Fruit fly (Drosophila melanogaster): ENCODE results near the gene pnt.
A peak's percentile ranks its signal among the peaks of the same experiment; 100 is the strongest.

Gene pnt

DNA sequence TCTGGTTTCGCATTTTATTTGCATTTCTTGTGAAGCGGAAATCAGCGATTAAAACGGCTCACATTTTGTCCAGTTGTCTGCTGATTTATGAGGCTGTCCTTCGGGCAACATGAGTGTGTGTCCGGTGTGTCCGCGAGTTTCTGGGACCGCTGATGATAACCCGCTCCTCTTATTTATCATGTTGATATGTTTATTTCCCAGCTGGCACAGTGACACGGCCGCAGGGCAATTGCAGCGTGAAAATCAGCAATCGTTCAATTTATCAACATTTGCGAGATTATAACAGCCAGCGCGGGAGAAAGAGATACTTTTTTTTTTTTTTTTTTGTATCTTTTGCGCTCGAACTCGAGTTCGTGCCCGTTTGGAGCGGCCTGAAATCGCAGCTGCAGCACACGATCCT, 14.4 kb upstream of the pnt start:
- no peak for TF ChIP-seq psq (GFP tag; optimal IDR thresholded peaks at IDR 0.05)
- no peak for TF ChIP-seq Hr83 (GFP tag; optimal IDR thresholded peaks at IDR 0.05; ENCODE audit: poor library complexity, severe bottlenecking)
- TF ChIP-seq Hr78 (GFP tag; optimal IDR thresholded peaks at IDR 0.05), result no peak
- TF ChIP-seq ey (GFP tag; optimal IDR thresholded peaks at IDR 0.05), result no peak
- TF ChIP-seq CG32264 (GFP tag; optimal IDR thresholded peaks at IDR 0.05), result no peak
- no peak for TF ChIP-seq woc (GFP tag; optimal IDR thresholded peaks at IDR 0.05)
- TF ChIP-seq Mio (GFP tag; optimal IDR thresholded peaks at IDR 0.05), result no peak

DNA sequence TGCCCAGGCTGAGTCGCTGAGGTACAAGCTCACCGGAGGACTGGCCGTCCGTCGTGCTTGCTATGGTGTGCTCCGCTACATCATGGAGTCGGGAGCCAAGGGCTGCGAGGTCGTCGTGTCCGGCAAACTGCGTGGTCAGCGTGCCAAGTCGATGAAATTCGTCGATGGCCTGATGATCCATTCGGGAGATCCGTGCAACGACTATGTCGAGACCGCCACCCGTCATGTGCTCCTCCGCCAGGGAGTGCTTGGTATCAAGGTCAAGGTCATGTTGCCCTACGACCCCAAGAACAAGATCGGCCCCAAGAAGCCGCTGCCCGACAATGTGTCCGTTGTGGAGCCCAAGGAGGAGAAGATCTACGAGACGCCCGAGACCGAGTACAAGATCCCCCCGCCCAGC, 13.5 kb upstream of the pnt start:
- no peak for TF ChIP-seq N (GFP tag; optimal IDR thresholded peaks at IDR 0.05)
- TF ChIP-seq HLH106 (tag; optimal IDR thresholded peaks at IDR 0.05), result no peak
- no peak for TF ChIP-seq CrebA (GFP tag; optimal IDR thresholded peaks at IDR 0.05; ENCODE audit: borderline replicate concordance)
- TF ChIP-seq Jra (GFP tag; optimal IDR thresholded peaks at IDR 0.05), result no peak
- TF ChIP-seq jim (GFP tag; optimal IDR thresholded peaks at IDR 0.05), result no peak
- TF ChIP-seq br (GFP tag; optimal IDR thresholded peaks at IDR 0.05), result no peak
- TF ChIP-seq h (GFP tag; optimal IDR thresholded peaks at IDR 0.05), result no peak
- no peak for TF ChIP-seq Hr83 (GFP tag; optimal IDR thresholded peaks at IDR 0.05; ENCODE audit: poor library complexity, severe bottlenecking)
- no peak for TF ChIP-seq brk (GFP tag; optimal IDR thresholded peaks at IDR 0.05)
- TF ChIP-seq sage (GFP tag; optimal IDR thresholded peaks at IDR 0.05), result no peak
- TF ChIP-seq Mio (GFP tag; optimal IDR thresholded peaks at IDR 0.05), result no peak
- no peak for TF ChIP-seq CG9705 (GFP tag; optimal IDR thresholded peaks at IDR 0.05)
- TF ChIP-seq Hnf4 (GFP tag; optimal IDR thresholded peaks at IDR 0.05), result no peak
- TF ChIP-seq lola (GFP tag; optimal IDR thresholded peaks at IDR 0.05), result no peak
- TF ChIP-seq psq (GFP tag; optimal IDR thresholded peaks at IDR 0.05), result no peak

dm6 chr3R:23358565-23359138, 12.7 kb upstream of the pnt start, which contains the start of gene RpS3:
Gene RpS3, plus strand, starts transcription at chr3R:23358812.
- TF ChIP-seq Hr83 (GFP tag; optimal IDR thresholded peaks at IDR 0.05; ENCODE audit: poor library complexity, severe bottlenecking), result no peak
- no peak for TF ChIP-seq psq (GFP tag; optimal IDR thresholded peaks at IDR 0.05)
- peak; percentile 25 for TF ChIP-seq HLH106 (tag; optimal IDR thresholded peaks at IDR 0.05)
- TF ChIP-seq Dfd (GFP tag; optimal IDR thresholded peaks at IDR 0.05), result no peak
- no peak for TF ChIP-seq CrebA (GFP tag; optimal IDR thresholded peaks at IDR 0.05; ENCODE audit: borderline replicate concordance)
- TF ChIP-seq rgr (GFP tag; optimal IDR thresholded peaks at IDR 0.05), result peak; percentile 32
- TF ChIP-seq Sp1 (GFP tag; optimal IDR thresholded peaks at IDR 0.05), result peak; percentile 56
- no peak for TF ChIP-seq Rel (GFP tag; optimal IDR thresholded peaks at IDR 0.05)
- TF ChIP-seq Rel (tag; optimal IDR thresholded peaks at IDR 0.05), result peak; percentile 42
- peak; percentile 46 for TF ChIP-seq Myc (optimal IDR thresholded peaks at IDR 0.05)
- no peak for TF ChIP-seq dsf (GFP tag; optimal IDR thresholded peaks at IDR 0.05; ENCODE audit: borderline replicate concordance)

- TF ChIP-seq pan (optimal IDR thresholded peaks at IDR 0.05), result no peak
- TF ChIP-seq GATAd (GFP tag; optimal IDR thresholded peaks at IDR 0.05), result no peak
- TF ChIP-seq foxo (GFP tag; optimal IDR thresholded peaks at IDR 0.05), result peak in 1 of 2 experiments; percentile 75
- peak; percentile 85 for TF ChIP-seq Sp1 (GFP tag; optimal IDR thresholded peaks at IDR 0.05)
- TF ChIP-seq Rel (GFP tag; optimal IDR thresholded peaks at IDR 0.05), result no peak
- TF ChIP-seq Rel (tag; optimal IDR thresholded peaks at IDR 0.05), result peak; percentile 28
- TF ChIP-seq dsf (GFP tag; optimal IDR thresholded peaks at IDR 0.05; ENCODE audit: borderline replicate concordance), result no peak
- TF ChIP-seq HLH106 (tag; optimal IDR thresholded peaks at IDR 0.05), result peak; percentile 79
- no peak for TF ChIP-seq Vsx2 (GFP tag; optimal IDR thresholded peaks at IDR 0.05; ENCODE audit: partially characterized antibody)
- TF ChIP-seq OdsH (GFP tag; optimal IDR thresholded peaks at IDR 0.05), result peak; percentile 83
- TF ChIP-seq rgr (GFP tag; optimal IDR thresholded peaks at IDR 0.05), result peak; percentile 80
- TF ChIP-seq brk (GFP tag; optimal IDR thresholded peaks at IDR 0.05), result no peak
- TF ChIP-seq usp (GFP tag; optimal IDR thresholded peaks at IDR 0.05), result no peak
- TF ChIP-seq jim (GFP tag; optimal IDR thresholded peaks at IDR 0.05), result no peak
- TF ChIP-seq dmrt93B (GFP tag; optimal IDR thresholded peaks at IDR 0.05), result peak; percentile 28
- TF ChIP-seq sage (GFP tag; optimal IDR thresholded peaks at IDR 0.05), result no peak
- TF ChIP-seq h (GFP tag; optimal IDR thresholded peaks at IDR 0.05), result peak; percentile 68
- no peak for TF ChIP-seq CrebA (GFP tag; optimal IDR thresholded peaks at IDR 0.05; ENCODE audit: borderline replicate concordance)
- no peak for TF ChIP-seq lola (GFP tag; optimal IDR thresholded peaks at IDR 0.05)
- TF ChIP-seq Hnf4 (GFP tag; optimal IDR thresholded peaks at IDR 0.05), result no peak
- no peak for TF ChIP-seq dl (GFP tag; optimal IDR thresholded peaks at IDR 0.05; ENCODE audit: insufficient read depth in 1 of 2, partially characterized antibody in 2 of 2)
- TF ChIP-seq fru (GFP tag; optimal IDR thresholded peaks at IDR 0.05), result peak; percentile 27
- TF ChIP-seq Hr83 (GFP tag; optimal IDR thresholded peaks at IDR 0.05; ENCODE audit: poor library complexity, severe bottlenecking), result no peak
- no peak for TF ChIP-seq tai (GFP tag; optimal IDR thresholded peaks at IDR 0.05)
- TF ChIP-seq Abd-B (GFP tag; optimal IDR thresholded peaks at IDR 0.05), result no peak
- TF ChIP-seq Hr78 (GFP tag; optimal IDR thresholded peaks at IDR 0.05), result no peak
- no peak for TF ChIP-seq Dif (GFP tag; optimal IDR thresholded peaks at IDR 0.05; ENCODE audit: partially characterized antibody)
- TF ChIP-seq CG32264 (GFP tag; optimal IDR thresholded peaks at IDR 0.05), result no peak
- TF ChIP-seq Myc (optimal IDR thresholded peaks at IDR 0.05), result no peak
- no peak for TF ChIP-seq Mio (GFP tag; optimal IDR thresholded peaks at IDR 0.05)
- no peak for TF ChIP-seq CG9705 (GFP tag; optimal IDR thresholded peaks at IDR 0.05)
- peak; percentile 78 for TF ChIP-seq psq (GFP tag; optimal IDR thresholded peaks at IDR 0.05)
- peak; percentile 38 for TF ChIP-seq sv (GFP tag; optimal IDR thresholded peaks at IDR 0.05)
- TF ChIP-seq woc (GFP tag; optimal IDR thresholded peaks at IDR 0.05), result peak; percentile 53
- TF ChIP-seq Jra (GFP tag; optimal IDR thresholded peaks at IDR 0.05), result no peak
- TF ChIP-seq ey (GFP tag; optimal IDR thresholded peaks at IDR 0.05), result no peak
- no peak for TF ChIP-seq N (GFP tag; optimal IDR thresholded peaks at IDR 0.05)
- no peak for TF ChIP-seq br (GFP tag; optimal IDR thresholded peaks at IDR 0.05)
Measured at dm6 chr3R:23356920-23357386, 11.0 kb upstream of the pnt start.
